Worm (Caenorhabditis elegans): ENCODE results near the gene D1086.9.

D1086.9 gene

DNA sequence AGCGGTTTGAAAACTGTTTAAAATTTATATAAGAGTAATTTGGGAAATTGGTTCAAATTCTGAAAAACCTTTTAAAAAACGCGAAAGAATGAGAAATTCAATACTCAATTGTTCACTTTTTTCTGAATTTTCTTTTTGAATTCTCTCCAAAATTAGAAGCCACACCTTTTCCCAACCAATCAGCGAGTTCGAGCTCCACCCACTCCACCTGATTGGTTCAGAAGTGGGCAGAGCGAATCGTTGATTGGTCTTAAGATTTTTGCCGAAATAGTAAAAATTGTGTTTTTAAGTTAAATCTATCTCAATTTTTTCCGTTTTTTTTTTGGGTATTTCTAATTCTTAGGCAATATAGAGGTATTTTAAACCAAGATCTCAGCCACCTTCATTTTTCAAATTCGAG, 40.1 kb upstream of the D1086.9 start:
- TF ChIP-seq elt-1 (tag; optimal IDR thresholded peaks at IDR 0.05) (no peak), snpc-4 (tag; optimal IDR thresholded peaks at IDR 0.05) (no peak), ztf-4 (tag; optimal IDR thresholded peaks at IDR 0.05) (no peak), egl-27 (tag; optimal IDR thresholded peaks at IDR 0.05) (no peak), ceh-16 (tag; optimal IDR thresholded peaks at IDR 0.05) (no peak), unc-62 (GFP tag; optimal IDR thresholded peaks at IDR 0.05) (no peak), aly-2 (tag; optimal IDR thresholded peaks at IDR 0.05) (no peak), mdl-1 (tag; optimal IDR thresholded peaks at IDR 0.05) (no peak), sma-9 (GFP tag; optimal IDR thresholded peaks at IDR 0.05) (no peak), sma-9 (tag; optimal IDR thresholded peaks at IDR 0.05) (no peak), unc-55 (GFP tag; optimal IDR thresholded peaks at IDR 0.05) (no peak), R02D3.7 (tag; optimal IDR thresholded peaks at IDR 0.05) (no peak), ceh-82 (tag; optimal IDR thresholded peaks at IDR 0.05) (no peak), F13H6.1 (tag; optimal IDR thresholded peaks at IDR 0.05) (no peak)

DNA sequence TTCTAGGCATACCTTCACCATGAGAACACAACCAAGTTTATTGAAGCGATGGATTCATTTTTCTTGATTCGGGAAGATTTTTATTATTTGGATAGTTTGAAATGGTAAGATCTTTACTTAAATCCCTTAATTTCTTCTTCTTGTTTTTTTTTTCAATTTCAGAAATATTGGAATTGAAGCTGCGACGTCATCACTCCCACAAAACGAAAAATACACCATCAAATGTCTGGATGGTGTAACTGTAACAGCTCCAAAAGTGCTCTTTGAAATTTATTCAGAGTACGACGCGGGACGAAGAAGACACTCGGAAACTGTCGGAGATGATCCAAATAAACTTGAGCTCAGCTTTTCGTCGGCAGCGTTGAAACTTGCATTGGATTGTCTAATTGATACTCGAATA, 39.6 kb upstream of the D1086.9 start, which contains the start of gene D1086.21:
Gene D1086.21, plus strand, starts transcription at position 301 of the 400 bp plus-strand sequence.
- TF ChIP-seq nhr-25 (tag; optimal IDR thresholded peaks at IDR 0.05) = no peak
- TF ChIP-seq alr-1 (tag; optimal IDR thresholded peaks at IDR 0.05) = no peak
- TF ChIP-seq ZK546.5 (tag; optimal IDR thresholded peaks at IDR 0.05) = no peak
- TF ChIP-seq nhr-129 (tag; optimal IDR thresholded peaks at IDR 0.05) = no peak
- no peak for TF ChIP-seq Y55F3AM.14 (GFP tag; optimal IDR thresholded peaks at IDR 0.05)
- no peak for TF ChIP-seq aly-2 (tag; optimal IDR thresholded peaks at IDR 0.05)
- TF ChIP-seq blmp-1 (tag; optimal IDR thresholded peaks at IDR 0.05; ENCODE audit: insufficient read depth) = no peak
- no peak for TF ChIP-seq gmeb-1 (tag; optimal IDR thresholded peaks at IDR 0.05)
- no peak for TF ChIP-seq snpc-4 (tag; optimal IDR thresholded peaks at IDR 0.05)
- TF ChIP-seq nhr-6 (tag; optimal IDR thresholded peaks at IDR 0.05) = no peak
- no peak for TF ChIP-seq ztf-11 (tag; optimal IDR thresholded peaks at IDR 0.05)
- no peak for TF ChIP-seq elt-3 (tag; optimal IDR thresholded peaks at IDR 0.05)
- TF ChIP-seq dmd-4 (tag; optimal IDR thresholded peaks at IDR 0.05) = no peak
- TF ChIP-seq lin-11 (tag; optimal IDR thresholded peaks at IDR 0.05) = no peak
- TF ChIP-seq egl-27 (tag; optimal IDR thresholded peaks at IDR 0.05) = no peak
- TF ChIP-seq nhr-21 (tag; optimal IDR thresholded peaks at IDR 0.05) = no peak
- no peak for TF ChIP-seq lsy-2 (tag; optimal IDR thresholded peaks at IDR 0.05)
- no peak for TF ChIP-seq unc-62 (GFP tag; optimal IDR thresholded peaks at IDR 0.05)
- TF ChIP-seq crh-2 (tag; optimal IDR thresholded peaks at IDR 0.05) = no peak

DNA sequence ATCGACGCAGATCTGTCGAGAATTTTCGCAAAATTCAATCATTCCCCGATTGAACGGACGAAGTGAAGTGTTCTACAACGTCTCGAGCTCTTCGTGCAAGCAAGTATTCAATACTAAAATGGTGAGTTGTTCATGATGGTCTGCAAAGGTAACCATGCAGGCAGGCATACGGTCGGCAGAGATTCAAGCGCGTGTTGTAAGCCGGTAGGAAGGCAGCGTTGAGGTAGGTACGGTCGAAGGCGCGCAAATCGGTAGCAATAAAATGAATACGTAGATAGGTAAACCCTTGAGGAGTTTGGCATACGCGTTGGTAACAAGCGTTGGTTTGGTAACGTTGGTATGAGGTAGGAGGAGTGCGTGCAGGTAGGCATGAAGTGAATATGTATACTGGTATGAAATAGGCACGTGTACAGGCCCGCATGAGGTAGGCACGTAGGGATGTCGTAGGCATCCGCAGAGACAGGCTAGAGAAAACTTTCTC, 36.2 kb upstream of the D1086.9 start, which contains the start of gene D1086.17:
Gene D1086.17, plus strand, starts transcription at position 51 of the 481 bp plus-strand sequence.
- TF ChIP-seq zag-1 (tag; optimal IDR thresholded peaks at IDR 0.05) (no peak), ztf-11 (tag; optimal IDR thresholded peaks at IDR 0.05) (no peak), nhr-11 (tag; optimal IDR thresholded peaks at IDR 0.05) (no peak), egl-27 (tag; optimal IDR thresholded peaks at IDR 0.05) (no peak), alr-1 (tag; optimal IDR thresholded peaks at IDR 0.05) (no peak), nhr-77 (tag; optimal IDR thresholded peaks at IDR 0.05) (no peak), nhr-21 (tag; optimal IDR thresholded peaks at IDR 0.05) (no peak), unc-62 (GFP tag; optimal IDR thresholded peaks at IDR 0.05) (no peak)

DNA sequence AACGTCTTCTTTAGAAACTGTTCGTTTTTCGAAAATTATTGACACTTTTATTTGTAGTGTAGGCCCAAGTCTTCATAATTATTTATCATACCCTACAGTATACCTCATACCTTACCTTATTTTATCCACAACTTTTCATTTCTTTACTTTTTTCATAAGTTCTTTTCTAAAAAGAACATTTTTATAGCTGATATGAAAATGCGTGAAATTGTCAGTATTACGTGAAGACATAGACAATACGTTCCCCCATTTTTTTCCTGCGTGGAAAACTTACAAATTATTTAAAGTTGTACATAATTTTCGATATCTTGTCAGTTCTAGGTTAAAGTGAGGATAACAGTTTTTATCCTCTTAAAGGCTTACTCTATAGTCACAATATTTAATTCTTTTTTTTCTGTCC, 34.2 kb upstream of the D1086.9 start:
- no peak for TF ChIP-seq fos-1 (tag; optimal IDR thresholded peaks at IDR 0.05)
- no peak for TF ChIP-seq peb-1 (tag; optimal IDR thresholded peaks at IDR 0.05)

DNA sequence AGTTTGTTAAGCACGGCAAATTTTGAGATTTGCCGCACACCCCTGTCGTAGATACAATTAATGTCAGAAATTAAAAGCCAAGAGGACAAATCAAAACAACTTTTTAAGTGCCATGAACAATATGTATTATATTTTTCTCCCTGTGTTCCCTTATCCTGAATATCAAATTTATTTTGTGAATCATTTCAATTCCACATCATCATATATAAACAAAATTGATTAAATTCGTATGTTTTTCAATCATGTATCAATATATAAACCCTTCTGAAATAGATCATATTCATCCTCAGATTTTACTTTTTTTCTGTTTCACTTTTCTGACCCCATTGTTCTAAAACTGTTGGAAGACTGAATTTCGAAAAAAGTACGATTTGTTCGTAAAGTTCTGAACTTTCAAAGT, 29.9 kb upstream of the D1086.9 start, which contains the start of gene D1086.11:
Gene D1086.11, plus strand, starts transcription at position 301 of the 400 bp plus-strand sequence.
- no peak for TF ChIP-seq unc-55 (GFP tag; optimal IDR thresholded peaks at IDR 0.05)
- TF ChIP-seq snpc-4 (tag; optimal IDR thresholded peaks at IDR 0.05) = no peak
- no peak for TF ChIP-seq zag-1 (tag; optimal IDR thresholded peaks at IDR 0.05)
- no peak for TF ChIP-seq nhr-21 (tag; optimal IDR thresholded peaks at IDR 0.05)
- no peak for TF ChIP-seq nhr-6 (tag; optimal IDR thresholded peaks at IDR 0.05)
- TF ChIP-seq nhr-25 (tag; optimal IDR thresholded peaks at IDR 0.05) = no peak
- TF ChIP-seq gmeb-1 (tag; optimal IDR thresholded peaks at IDR 0.05) = no peak
- TF ChIP-seq unc-62 (GFP tag; optimal IDR thresholded peaks at IDR 0.05) = no peak
- TF ChIP-seq C34F6.9 (tag; optimal IDR thresholded peaks at IDR 0.05) = no peak
- no peak for TF ChIP-seq lsy-2 (tag; optimal IDR thresholded peaks at IDR 0.05)
- TF ChIP-seq nhr-77 (tag; optimal IDR thresholded peaks at IDR 0.05) = no peak
- no peak for TF ChIP-seq R02D3.7 (tag; optimal IDR thresholded peaks at IDR 0.05)
- no peak for TF ChIP-seq dmd-4 (tag; optimal IDR thresholded peaks at IDR 0.05)
- TF ChIP-seq ztf-4 (tag; optimal IDR thresholded peaks at IDR 0.05) = no peak
- no peak for TF ChIP-seq nhr-10 (tag; optimal IDR thresholded peaks at IDR 0.05)
- no peak for TF ChIP-seq elt-1 (tag; optimal IDR thresholded peaks at IDR 0.05)
- no peak for TF ChIP-seq crh-2 (tag; optimal IDR thresholded peaks at IDR 0.05)
- no peak for TF ChIP-seq mab-5 (tag; optimal IDR thresholded peaks at IDR 0.05)
